Worm (Caenorhabditis elegans): Measurements from ENCODE around the gene F26G1.11.
A peak's percentile ranks its signal among the peaks of the same experiment; 100 is the strongest.

F26G1.11 gene

ce11 chrII:4739984-4740462 lies 36.9 kb upstream of the F26G1.11 start, which contains the start of gene eas-1 (continued):
- peak; percentile 92 for TF ChIP-seq elt-2 (tag; optimal IDR thresholded peaks at IDR 0.05)
- TF ChIP-seq fkh-6 (tag; optimal IDR thresholded peaks at IDR 0.05): peak; percentile 34
- TF ChIP-seq hlh-15 (tag; optimal IDR thresholded peaks at IDR 0.05): peak; percentile 13
- peak; percentile 17 for TF ChIP-seq ceh-18 (tag; optimal IDR thresholded peaks at IDR 0.05)
- peak; percentile 30 for TF ChIP-seq unc-55 (GFP tag; optimal IDR thresholded peaks at IDR 0.05)
- TF ChIP-seq mec-3 (tag; optimal IDR thresholded peaks at IDR 0.05; ENCODE audit: borderline replicate concordance): peak; percentile 77
- no peak for TF ChIP-seq hlh-13 (GFP tag; optimal IDR thresholded peaks at IDR 0.05)

DNA sequence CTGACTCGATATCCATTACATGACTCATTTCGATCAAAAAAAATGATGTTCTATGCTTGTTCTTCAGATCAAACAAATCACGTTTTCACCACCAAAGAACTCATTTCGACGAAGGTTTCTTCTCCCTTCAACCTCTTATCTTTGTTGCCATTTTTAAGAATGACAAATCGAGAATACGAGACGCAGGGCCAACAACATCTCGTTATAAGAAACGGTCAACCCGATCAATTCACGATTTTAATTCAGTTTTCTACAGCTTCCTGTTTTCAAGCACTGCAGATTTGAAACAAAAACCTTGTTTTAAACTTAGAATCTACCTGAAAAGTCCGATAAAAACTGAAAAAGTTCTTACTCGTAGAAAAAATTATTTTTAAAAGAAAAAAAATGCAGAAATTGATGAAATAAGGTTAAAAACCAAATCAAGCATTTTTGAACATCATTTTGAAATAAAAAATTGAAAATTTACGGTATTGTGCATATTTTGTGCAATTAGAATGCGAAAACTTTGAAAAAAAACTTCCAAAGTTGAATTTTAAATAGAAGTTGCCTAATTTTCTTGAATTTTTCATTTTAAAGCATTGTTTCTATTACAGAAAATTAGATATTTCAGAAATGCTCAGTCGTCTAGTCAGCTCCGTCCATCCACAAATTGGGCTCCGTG lies 35.3 kb upstream of the F26G1.11 start, which contains the start of gene acs-11:
acs-11 (plus strand) TSS at position 611 of the 661 bp plus-strand sequence.
- no peak for TF ChIP-seq fkh-10 (GFP tag; optimal IDR thresholded peaks at IDR 0.05)
- TF ChIP-seq pat-9 (tag; optimal IDR thresholded peaks at IDR 0.05): no peak
- TF ChIP-seq sox-4 (tag; optimal IDR thresholded peaks at IDR 0.05): no peak
- TF ChIP-seq K02D7.2 (tag; optimal IDR thresholded peaks at IDR 0.05): no peak
- TF ChIP-seq ceh-14 (tag; optimal IDR thresholded peaks at IDR 0.05): no peak
- TF ChIP-seq lin-11 (tag; optimal IDR thresholded peaks at IDR 0.05): no peak
- TF ChIP-seq ztf-16 (tag; optimal IDR thresholded peaks at IDR 0.05): no peak
- no peak for TF ChIP-seq ets-4 (tag; optimal IDR thresholded peaks at IDR 0.05)

- TF ChIP-seq ceh-18 (tag; optimal IDR thresholded peaks at IDR 0.05) (no peak), pros-1 (tag; optimal IDR thresholded peaks at IDR 0.05) (no peak), fax-1 (tag; optimal IDR thresholded peaks at IDR 0.05) (no peak), unc-55 (GFP tag; optimal IDR thresholded peaks at IDR 0.05) (no peak), npax-4 (tag; optimal IDR thresholded peaks at IDR 0.05) (no peak), elt-2 (tag; optimal IDR thresholded peaks at IDR 0.05) (no peak)
These were observed 31.7 kb upstream of the F26G1.11 start for ce11 chrII:4745281-4745680.

- TF ChIP-seq hlh-30 (tag; optimal IDR thresholded peaks at IDR 0.05; ENCODE audit: insufficient read depth) (peak; percentile 22), pag-3 (tag; optimal IDR thresholded peaks at IDR 0.05; ENCODE audit: borderline replicate concordance) (no peak)
These were observed 29.9 kb upstream of the F26G1.11 start for ce11 chrII:4747063-4747462.

DNA sequence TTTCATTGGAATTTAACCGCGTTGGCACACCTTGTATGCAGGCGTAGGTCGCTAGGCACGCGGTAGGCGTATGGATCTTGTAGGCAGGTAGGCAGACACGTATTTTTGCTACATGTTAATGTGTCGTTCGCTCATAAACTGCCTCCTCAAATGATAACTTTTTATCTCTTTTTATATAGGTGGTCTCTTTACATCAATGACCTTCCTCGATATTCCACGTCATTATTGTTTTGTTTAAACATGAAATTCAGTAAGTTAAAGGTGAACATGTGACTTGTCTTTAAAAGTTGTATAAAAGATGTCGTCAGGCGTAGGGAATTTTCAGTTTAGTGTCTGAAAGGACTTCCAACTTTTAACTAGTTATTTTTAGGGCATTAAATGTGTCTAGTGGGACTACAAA lies 29.2 kb upstream of the F26G1.11 start:
- TF ChIP-seq pha-2 (tag; optimal IDR thresholded peaks at IDR 0.05) (no peak), ceh-14 (tag; optimal IDR thresholded peaks at IDR 0.05) (no peak)

DNA sequence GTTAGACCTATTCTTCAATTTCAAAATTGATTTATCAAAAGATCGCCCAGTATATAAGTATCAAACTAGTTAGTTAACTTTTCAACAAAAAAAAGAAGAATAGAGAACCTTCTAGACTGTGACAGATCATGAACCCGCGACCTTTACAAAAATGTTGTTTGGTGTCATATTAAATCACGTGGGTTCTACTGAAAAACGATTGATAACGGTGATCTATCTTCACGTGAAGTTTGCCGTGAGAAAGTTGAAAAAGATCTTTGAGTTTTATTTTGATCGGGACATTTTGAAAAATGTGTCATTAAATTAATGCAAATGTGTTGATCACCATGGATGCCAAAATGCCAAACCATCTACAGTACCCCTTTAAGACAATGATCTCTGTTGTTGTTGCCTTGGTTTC lies 28.6 kb upstream of the F26G1.11 start:
- no peak for TF ChIP-seq mec-3 (tag; optimal IDR thresholded peaks at IDR 0.05; ENCODE audit: borderline replicate concordance)
- TF ChIP-seq unc-55 (GFP tag; optimal IDR thresholded peaks at IDR 0.05): no peak
- no peak for TF ChIP-seq unc-42 (tag; optimal IDR thresholded peaks at IDR 0.05)
- TF ChIP-seq pha-4 (tag; optimal IDR thresholded peaks at IDR 0.05): no peak
- TF ChIP-seq T23F11.4 (GFP tag; optimal IDR thresholded peaks at IDR 0.05): no peak
- TF ChIP-seq ceh-30 (tag; optimal IDR thresholded peaks at IDR 0.05): no peak
- TF ChIP-seq ceh-6 (GFP tag; optimal IDR thresholded peaks at IDR 0.05): no peak
- no peak for TF ChIP-seq sox-2 (GFP tag; IDR thresholded peaks at IDR 0.05)
- TF ChIP-seq elt-4 (tag; optimal IDR thresholded peaks at IDR 0.05): no peak
- TF ChIP-seq F13H6.1 (tag; optimal IDR thresholded peaks at IDR 0.05): no peak
- no peak for TF ChIP-seq hlh-6 (tag; optimal IDR thresholded peaks at IDR 0.05)
- TF ChIP-seq fkh-6 (tag; optimal IDR thresholded peaks at IDR 0.05): no peak

Data from whole organism, late embryonic.